Worm (Caenorhabditis elegans): Measurements from ENCODE around the gene zmp-6.

The zmp-6 gene

ce11 chrIII:7285783-7286182 is 38.1 kb upstream of the zmp-6 start, which contains the start of gene pho-5:
Gene pho-5 (minus strand): TSS chrIII:7285883.
- TF ChIP-seq zip-8 (tag; optimal IDR thresholded peaks at IDR 0.05): no peak
- no peak for TF ChIP-seq mep-1 (tag; optimal IDR thresholded peaks at IDR 0.05)
- no peak for TF ChIP-seq elt-3 (tag; optimal IDR thresholded peaks at IDR 0.05)
- TF ChIP-seq sptf-1 (tag; optimal IDR thresholded peaks at IDR 0.05): no peak
- no peak for TF ChIP-seq nhr-28 (tag; optimal IDR thresholded peaks at IDR 0.05)
- no peak for TF ChIP-seq hlh-1 (tag; optimal IDR thresholded peaks at IDR 0.05)
- no peak for TF ChIP-seq M03D4.4 (tag; optimal IDR thresholded peaks at IDR 0.05)
- no peak for TF ChIP-seq cnd-1 (tag; optimal IDR thresholded peaks at IDR 0.05)
- no peak for TF ChIP-seq lsy-2 (tag; optimal IDR thresholded peaks at IDR 0.05)
- TF ChIP-seq flh-1 (GFP tag; optimal IDR thresholded peaks at IDR 0.05): no peak
- TF ChIP-seq drap-1 (GFP tag; optimal IDR thresholded peaks at IDR 0.05): no peak
- no peak for TF ChIP-seq unc-39 (tag; optimal IDR thresholded peaks at IDR 0.05)
- TF ChIP-seq mls-2 (tag; optimal IDR thresholded peaks at IDR 0.05): no peak
- no peak for TF ChIP-seq blmp-1 (tag; optimal IDR thresholded peaks at IDR 0.05)
- no peak for TF ChIP-seq nhr-76 (tag; optimal IDR thresholded peaks at IDR 0.05)
- no peak for TF ChIP-seq sem-2 (GFP tag; optimal IDR thresholded peaks at IDR 0.05)
- no peak for TF ChIP-seq nhr-237 (tag; optimal IDR thresholded peaks at IDR 0.05)
- TF ChIP-seq tbx-8 (GFP tag; optimal IDR thresholded peaks at IDR 0.05): no peak
- no peak for TF ChIP-seq nhr-2 (tag; optimal IDR thresholded peaks at IDR 0.05)
- TF ChIP-seq unc-120 (tag; optimal IDR thresholded peaks at IDR 0.05; ENCODE audit: poor library complexity, severe bottlenecking): no peak

- TF ChIP-seq pha-4 (tag; optimal IDR thresholded peaks at IDR 0.05) (no peak), unc-39 (tag; optimal IDR thresholded peaks at IDR 0.05) (no peak), lsy-2 (tag; optimal IDR thresholded peaks at IDR 0.05) (peak; percentile 45), ceh-83 (GFP tag; optimal IDR thresholded peaks at IDR 0.05) (no peak), ceh-43 (GFP tag; optimal IDR thresholded peaks at IDR 0.05) (no peak), ham-2 (GFP tag; optimal IDR thresholded peaks at IDR 0.05) (no peak), mls-2 (tag; optimal IDR thresholded peaks at IDR 0.05) (no peak), ces-1 (GFP tag; optimal IDR thresholded peaks at IDR 0.05) (peak; percentile 50), nhr-76 (tag; optimal IDR thresholded peaks at IDR 0.05) (no peak), nhr-2 (tag; optimal IDR thresholded peaks at IDR 0.05) (no peak)
Observed at ce11 chrIII:7281179-7281578, 33.5 kb upstream of the zmp-6 start, which contains the start of gene B0361.3. Gene B0361.3 (plus strand): TSS chrIII:7281462.

- TF ChIP-seq flh-1 (GFP tag; optimal IDR thresholded peaks at IDR 0.05) (no peak), unc-120 (tag; optimal IDR thresholded peaks at IDR 0.05; ENCODE audit: poor library complexity, severe bottlenecking) (no peak), nhr-28 (tag; optimal IDR thresholded peaks at IDR 0.05) (no peak), M03D4.4 (tag; optimal IDR thresholded peaks at IDR 0.05) (no peak), mab-5 (tag; optimal IDR thresholded peaks at IDR 0.05) (no peak)
Observed at ce11 chrIII:7278491-7278890, 30.9 kb upstream of the zmp-6 start.

ce11 chrIII:7277228-7277627 is 29.6 kb upstream of the zmp-6 start, which contains the start of the genes spot-1 and B0361.11:
Gene spot-1 (minus strand): TSS chrIII:7277274.
Gene B0361.11 (plus strand): TSS chrIII:7277599.
- TF ChIP-seq mep-1 (tag; optimal IDR thresholded peaks at IDR 0.05) (peak; percentile 78), ces-1 (GFP tag; optimal IDR thresholded peaks at IDR 0.05) (peak; percentile 38), ceh-39 (tag; optimal IDR thresholded peaks at IDR 0.05) (peak; percentile 45), sptf-1 (tag; optimal IDR thresholded peaks at IDR 0.05) (peak; percentile 10), nhr-237 (tag; optimal IDR thresholded peaks at IDR 0.05) (peak; percentile 59), unc-62 (GFP tag; optimal IDR thresholded peaks at IDR 0.05) (no peak), snpc-4 (tag; optimal IDR thresholded peaks at IDR 0.05) (no peak), lsy-2 (tag; optimal IDR thresholded peaks at IDR 0.05) (peak; percentile 75)

ce11 chrIII:7275296-7275695 is 27.7 kb upstream of the zmp-6 start, which contains the start of gene psd-1:
Gene psd-1 (minus strand): TSS chrIII:7275396.
- no peak for TF ChIP-seq nhr-28 (tag; optimal IDR thresholded peaks at IDR 0.05)
- TF ChIP-seq nhr-76 (tag; optimal IDR thresholded peaks at IDR 0.05): no peak
- TF ChIP-seq sptf-1 (tag; optimal IDR thresholded peaks at IDR 0.05): no peak
- TF ChIP-seq mep-1 (tag; optimal IDR thresholded peaks at IDR 0.05): no peak
- no peak for TF ChIP-seq mls-2 (tag; optimal IDR thresholded peaks at IDR 0.05)
- no peak for TF ChIP-seq pha-4 (tag; optimal IDR thresholded peaks at IDR 0.05)
- TF ChIP-seq tbx-8 (GFP tag; optimal IDR thresholded peaks at IDR 0.05): no peak
- no peak for TF ChIP-seq hlh-1 (tag; optimal IDR thresholded peaks at IDR 0.05)
- TF ChIP-seq cnd-1 (tag; optimal IDR thresholded peaks at IDR 0.05): no peak
- TF ChIP-seq ztf-11 (tag; optimal IDR thresholded peaks at IDR 0.05): no peak
- TF ChIP-seq lin-13 (tag; optimal IDR thresholded peaks at IDR 0.05): no peak
